Worm (Caenorhabditis elegans): ENCODE results near the gene rol-6.

ce11 chrII:8685623-8686022, 47.2 kb upstream of the rol-6 start, which contains the start of gene C34C6.9:
- TF ChIP-seq scrt-1 (GFP tag; IDR thresholded peaks at IDR 0.05), result no peak
- no peak for TF ChIP-seq F13C5.2 (tag; optimal IDR thresholded peaks at IDR 0.05)
- TF ChIP-seq ama-1 (optimal IDR thresholded peaks at IDR 0.05), result no peak
- TF ChIP-seq tra-4 (tag; optimal IDR thresholded peaks at IDR 0.05), result no peak
- no peak for TF ChIP-seq flt-1 (GFP tag; IDR thresholded peaks at IDR 0.05)
- no peak for TF ChIP-seq tbx-37 (GFP tag; conservative IDR thresholded peaks at IDR 0.05)
- TF ChIP-seq sea-1 (GFP tag; conservative IDR thresholded peaks at IDR 0.05), result no peak
- TF ChIP-seq pes-1 (GFP tag; IDR thresholded peaks at IDR 0.05), result no peak
- no peak for TF ChIP-seq hmbx-1 (tag; optimal IDR thresholded peaks at IDR 0.05)
- no peak for TF ChIP-seq aly-1 (tag; optimal IDR thresholded peaks at IDR 0.05)
- TF ChIP-seq B0310.2 (tag; optimal IDR thresholded peaks at IDR 0.05), result no peak
- no peak for TF ChIP-seq hmg-4 (GFP tag; optimal IDR thresholded peaks at IDR 0.05)
- TF ChIP-seq ets-7 (tag; optimal IDR thresholded peaks at IDR 0.05), result no peak

Measured in whole organism, early embryonic.